Fruit fly (Drosophila melanogaster) whole organism, adult: ENCODE measurements around the gene Pgk.

Source experiments
- CG12768 ChIP-seq: fragments of 200-800 bp; sonication (Bioruptor generic); optimal IDR thresholded peaks from 2 replicates; lab custom pipeline; 2017; ENCODE audit warnings: missing biosample characterization, missing genetic modification characterization, mild to moderate bottlenecking, moderate library complexity, missing genetic modification reagents
- CG1620 ChIP-seq: fragments of 200-800 bp; sonication (Bioruptor generic); optimal IDR thresholded peaks from 2 replicates; lab custom pipeline; 2016; ENCODE audit warnings: missing biosample characterization, missing genetic modification characterization
- CG7045 ChIP-seq: fragments of 200-800 bp; sonication (Bioruptor generic); optimal IDR thresholded peaks from 2 replicates; lab custom pipeline; 2017; ENCODE audit warnings: missing biosample characterization, mild to moderate bottlenecking, missing genetic modification characterization
- Clk ChIP-seq: fragments of 200-800 bp; sonication (Bioruptor generic); optimal IDR thresholded peaks from 2 replicates; lab custom pipeline; 2017; ENCODE audit warnings: missing biosample characterization, missing genetic modification characterization
- Crg-1 ChIP-seq: fragments of 200-800 bp; sonication (Bioruptor generic); optimal IDR thresholded peaks from 2 replicates; lab custom pipeline; 2016; ENCODE audit warnings: missing biosample characterization, missing genetic modification characterization
- Hr96 ChIP-seq: fragments of 200-800 bp; sonication (Bioruptor generic); optimal IDR thresholded peaks from 2 replicates; lab custom pipeline; 2016; ENCODE audit warnings: missing biosample characterization, missing genetic modification characterization
- Mnt ChIP-seq: fragments of 200-800 bp; sonication (Bioruptor generic); optimal IDR thresholded peaks from 2 replicates; lab custom pipeline; 2016; ENCODE audit warnings: missing biosample characterization, mild to moderate bottlenecking, missing genetic modification characterization
- bab1 ChIP-seq: fragments of 200-800 bp; sonication (Bioruptor generic); optimal IDR thresholded peaks from 3 replicates; lab custom pipeline; 2019; ENCODE audit warnings: missing biosample characterization, mild to moderate bottlenecking, missing genetic modification characterization, moderate library complexity
- cic ChIP-seq: fragments of 200-800 bp; sonication (Bioruptor generic); optimal IDR thresholded peaks from 2 replicates; lab custom pipeline; 2017; ENCODE audit warnings: missing biosample characterization, mild to moderate bottlenecking, missing genetic modification characterization, moderate library complexity
- kay ChIP-seq: fragments of 200-800 bp; sonication (Bioruptor generic); peaks from one replicate; lab custom pipeline; 2016; ENCODE audit warnings: missing biosample characterization, missing genetic modification characterization, borderline replicate concordance
- pad ChIP-seq: fragments of 200-800 bp; sonication (Bioruptor generic); optimal IDR thresholded peaks from 3 replicates; lab custom pipeline; 2017; ENCODE audit warnings: missing biosample characterization, missing genetic modification characterization, mild to moderate bottlenecking, moderate library complexity, missing genetic modification reagents
- tj ChIP-seq: fragments of 200-800 bp; sonication (Bioruptor generic); optimal IDR thresholded peaks from 3 replicates; lab custom pipeline; 2017; ENCODE audit warnings: missing biosample characterization, mild to moderate bottlenecking, missing genetic modification characterization, moderate library complexity

dm6 chr2L:2725374-2725773 lies 27.5 kb downstream of the Pgk start, which contains the start of gene CG31689:
- TF ChIP-seq cic (GFP tag; lab: Kevin White, UChicago) (no peak), CG1620 (GFP tag; lab: Kevin White, UChicago) (no peak), kay (no peak), Crg-1 (GFP tag; lab: Kevin White, UChicago) (no peak), Clk (GFP tag; lab: Kevin White, UChicago) (no peak), CG12768 (GFP tag; lab: Kevin White, UChicago) (no peak), Hr96 (GFP tag; lab: Kevin White, UChicago) (no peak), Mnt (GFP tag; lab: Kevin White, UChicago) (no peak), CG7045 (GFP tag; lab: Kevin White, UChicago) (no peak), pad (no peak), bab1 (no peak), tj (no peak)
